Worm (Caenorhabditis elegans) whole organism, L3 larva: ENCODE data around the gene R08F11.7.
A peak's percentile ranks its signal among the peaks of the same experiment; 100 is the strongest.

Experiments
- R02D3.7 ChIP-seq: fragments of 150-350 bp; optimal IDR thresholded peaks from 2 replicates; lab custom pipeline; 2014; ENCODE audit warnings: missing biosample characterization, missing genetic modification characterization
- ZK546.5 ChIP-seq: sonication (generic microtip); optimal IDR thresholded peaks from 2 replicates; lab custom pipeline; 2017; ENCODE audit warnings: missing biosample characterization, missing genetic modification characterization
- aly-2 ChIP-seq: fragments of 150-350 bp; optimal IDR thresholded peaks from 2 replicates; lab custom pipeline; 2014; ENCODE audit warnings: missing biosample characterization, missing genetic modification characterization
- ama-1 ChIP-seq: fragments of 150-350 bp; optimal IDR thresholded peaks from 2 replicates; lab custom pipeline; 2018
- ceh-16 ChIP-seq: sonication (generic microtip); optimal IDR thresholded peaks from 2 replicates; lab custom pipeline; 2017; ENCODE audit warnings: missing biosample characterization, missing genetic modification characterization
- ceh-28 ChIP-seq: fragments of 150-350 bp; optimal IDR thresholded peaks from 2 replicates; lab custom pipeline; 2014; ENCODE audit warnings: missing biosample characterization, missing genetic modification reagents, missing genetic modification characterization
- ceh-82 ChIP-seq: fragments of 150-350 bp; optimal IDR thresholded peaks from 2 replicates; lab custom pipeline; 2014; ENCODE audit warnings: missing biosample characterization, missing genetic modification characterization
- ceh-9 ChIP-seq: sonication (generic microtip); optimal IDR thresholded peaks from 2 replicates; lab custom pipeline; 2018; ENCODE audit warnings: missing biosample characterization, missing genetic modification characterization
- daf-12 ChIP-seq: fragments of 150-350 bp; optimal IDR thresholded peaks from 2 replicates; lab custom pipeline; 2014; ENCODE audit warnings: missing biosample characterization, missing genetic modification reagents, missing genetic modification characterization
- egl-5 ChIP-seq: fragments of 150-350 bp; optimal IDR thresholded peaks from 2 replicates; lab custom pipeline; 2017; ENCODE audit warnings: missing biosample characterization, missing genetic modification reagents, missing genetic modification characterization, inconsistent platforms
- elt-1 ChIP-seq: fragments of 150-350 bp; optimal IDR thresholded peaks from 2 replicates; lab custom pipeline; 2014; ENCODE audit warnings: missing biosample characterization, missing genetic modification characterization
- elt-2 ChIP-seq: sonication (generic microtip); optimal IDR thresholded peaks from 2 replicates; lab custom pipeline; 2016; ENCODE audit warnings: missing genetic modification reagents, mild to moderate bottlenecking, missing genetic modification characterization, missing compliant biosample characterization
- elt-3 ChIP-seq, 3 experiments: fragments of 150-350 bp in 1 of 3; sonication (generic microtip) in 2 of 3; optimal IDR thresholded peaks; 2 replicates in 2 of 3; 4 replicates in 1 of 3; lab custom pipeline; 2014 to 2017; ENCODE audit warnings: missing biosample characterization in 3 of 3, missing genetic modification characterization in 3 of 3
- fos-1 ChIP-seq: fragments of 150-350 bp; optimal IDR thresholded peaks from 2 replicates; lab custom pipeline; 2014; ENCODE audit warnings: missing biosample characterization, missing genetic modification characterization
- hmg-11 ChIP-seq: sonication (generic microtip); optimal IDR thresholded peaks from 2 replicates; lab custom pipeline; 2016; ENCODE audit warnings: missing genetic modification characterization, missing compliant biosample characterization
- jun-1 ChIP-seq: fragments of 150-350 bp; optimal IDR thresholded peaks from 2 replicates; lab custom pipeline; 2014; ENCODE audit warnings: missing biosample characterization, missing genetic modification reagents, missing genetic modification characterization
- lin-39 ChIP-seq: fragments of 150-350 bp; optimal IDR thresholded peaks from 2 replicates; lab custom pipeline; 2018; ENCODE audit warnings: missing biosample characterization, missing genetic modification reagents, missing genetic modification characterization
- lsy-12 ChIP-seq: sonication (generic microtip); optimal IDR thresholded peaks from 2 replicates; lab custom pipeline; 2016; ENCODE audit warnings: mild to moderate bottlenecking, missing genetic modification characterization, missing compliant biosample characterization
- mdl-1 ChIP-seq: fragments of 150-350 bp; optimal IDR thresholded peaks from 2 replicates; lab custom pipeline; 2014; ENCODE audit warnings: missing biosample characterization, missing genetic modification characterization
- nfya-1 ChIP-seq: sonication (generic microtip); optimal IDR thresholded peaks from 2 replicates; lab custom pipeline; 2017; ENCODE audit warnings: missing genetic modification characterization, mild to moderate bottlenecking, missing compliant biosample characterization, antibody characterized with exemption, moderate library complexity; ENCODE audit not compliant: insufficient read depth
- nhr-12 ChIP-seq: fragments of 150-350 bp; optimal IDR thresholded peaks from 2 replicates; lab custom pipeline; 2014; ENCODE audit warnings: missing biosample characterization, missing genetic modification characterization
- nhr-23 ChIP-seq: fragments of 150-350 bp; optimal IDR thresholded peaks from 2 replicates; lab custom pipeline; 2014; ENCODE audit warnings: missing biosample characterization, missing genetic modification reagents, missing genetic modification characterization
- nhr-25 ChIP-seq: sonication (generic microtip); optimal IDR thresholded peaks from 2 replicates; lab custom pipeline; 2017; ENCODE audit warnings: missing biosample characterization, missing genetic modification characterization
- nhr-28 ChIP-seq: fragments of 150-350 bp; optimal IDR thresholded peaks from 2 replicates; lab custom pipeline; 2014; ENCODE audit warnings: missing biosample characterization, missing genetic modification characterization
- nhr-67 ChIP-seq: fragments of 150-350 bp; optimal IDR thresholded peaks from 2 replicates; lab custom pipeline; 2014; ENCODE audit warnings: missing biosample characterization, missing genetic modification characterization
- nhr-77 ChIP-seq: fragments of 150-350 bp; optimal IDR thresholded peaks from 2 replicates; lab custom pipeline; 2014; ENCODE audit warnings: missing biosample characterization, missing genetic modification characterization
- pha-4 ChIP-seq: fragments of 150-350 bp; optimal IDR thresholded peaks from 2 replicates; lab custom pipeline; 2014; ENCODE audit warnings: missing biosample characterization, missing genetic modification reagents, missing genetic modification characterization
- pqm-1 ChIP-seq: fragments of 150-350 bp; optimal IDR thresholded peaks from 2 replicates; lab custom pipeline; 2017; ENCODE audit warnings: missing biosample characterization, missing genetic modification characterization, inconsistent platforms
- sea-2 ChIP-seq: fragments of 150-350 bp; sonication (generic microtip); optimal IDR thresholded peaks from 4 replicates; lab custom pipeline; 2014; ENCODE audit warnings: missing biosample characterization, missing genetic modification reagents, missing genetic modification characterization
- skn-1 ChIP-seq: fragments of 150-350 bp; optimal IDR thresholded peaks from 2 replicates; lab custom pipeline; 2014; ENCODE audit warnings: missing biosample characterization, missing genetic modification characterization
- snpc-4 ChIP-seq: fragments of 150-350 bp; optimal IDR thresholded peaks from 2 replicates; lab custom pipeline; 2014; ENCODE audit warnings: missing biosample characterization, missing genetic modification characterization
- tbx-2 ChIP-seq: sonication (generic microtip); optimal IDR thresholded peaks from 2 replicates; lab custom pipeline; 2016; ENCODE audit warnings: mild to moderate bottlenecking, missing genetic modification characterization, missing compliant biosample characterization
- unc-39 ChIP-seq: sonication (generic microtip); optimal IDR thresholded peaks from 4 replicates; lab custom pipeline; 2017; ENCODE audit warnings: missing biosample characterization, missing genetic modification characterization
- unc-62 ChIP-seq: fragments of 150-350 bp; sonication (generic microtip); optimal IDR thresholded peaks from 4 replicates; lab custom pipeline; 2014; ENCODE audit warnings: missing biosample characterization, missing genetic modification reagents, missing genetic modification characterization
- zag-1 ChIP-seq: fragments of 150-350 bp; optimal IDR thresholded peaks from 2 replicates; lab custom pipeline; 2014; ENCODE audit warnings: missing biosample characterization, missing genetic modification characterization
- ztf-11 ChIP-seq: fragments of 150-350 bp; optimal IDR thresholded peaks from 2 replicates; lab custom pipeline; 2014; ENCODE audit warnings: missing biosample characterization, missing genetic modification characterization

R08F11.7 gene

ce11 chrV:3773618-3774017 is 16.3 kb upstream of the R08F11.7 start:
- TF ChIP-seq nhr-25 (tag; lab: Kevin White, UChicago) = no peak
- TF ChIP-seq ceh-16 = no peak
- TF ChIP-seq lin-39 (tag; lab: Kevin White, UChicago) = no peak
- TF ChIP-seq snpc-4 (tag; lab: Kevin White, UChicago) = no peak
- TF ChIP-seq nhr-12 (tag; lab: Kevin White, UChicago) = no peak

DNA sequence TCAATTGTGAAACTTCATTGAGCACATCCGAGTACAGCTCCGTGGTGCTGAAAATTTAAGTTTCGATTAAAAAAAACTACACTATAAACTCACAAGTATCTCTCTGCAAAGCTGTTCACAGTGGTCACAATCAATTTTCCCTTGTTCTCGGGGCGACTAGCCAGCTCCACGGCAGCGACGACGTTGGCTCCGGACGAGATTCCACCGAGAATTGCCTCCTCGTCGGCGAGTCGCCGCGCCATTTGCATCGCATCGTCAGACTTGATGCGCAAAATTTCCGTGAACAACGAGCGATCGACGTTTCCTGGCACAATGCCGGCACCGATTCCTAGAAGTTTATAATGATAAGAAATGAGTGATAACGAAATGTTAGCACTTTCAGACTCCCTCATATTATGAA is 15.2 kb upstream of the R08F11.7 start:
- TF ChIP-seq skn-1 (tag; lab: Kevin White, UChicago) (no peak), jun-1 (tag; lab: Kevin White, UChicago) (no peak), ceh-9 (no peak), nhr-12 (tag; lab: Kevin White, UChicago) (no peak), elt-2 (tag; lab: Kevin White, UChicago) (peak; percentile 19), fos-1 (tag; lab: Kevin White, UChicago) (no peak), ceh-16 (no peak), pqm-1 (tag; lab: Kevin White, UChicago) (peak; percentile 14), sea-2 (GFP tag; lab: Kevin White, UChicago) (no peak), nhr-28 (tag; lab: Kevin White, UChicago) (no peak), ZK546.5 (tag; lab: Kevin White, UChicago) (no peak), nhr-77 (no peak), ama-1 (lab: Kevin White, UChicago) (peak; percentile 78)

DNA sequence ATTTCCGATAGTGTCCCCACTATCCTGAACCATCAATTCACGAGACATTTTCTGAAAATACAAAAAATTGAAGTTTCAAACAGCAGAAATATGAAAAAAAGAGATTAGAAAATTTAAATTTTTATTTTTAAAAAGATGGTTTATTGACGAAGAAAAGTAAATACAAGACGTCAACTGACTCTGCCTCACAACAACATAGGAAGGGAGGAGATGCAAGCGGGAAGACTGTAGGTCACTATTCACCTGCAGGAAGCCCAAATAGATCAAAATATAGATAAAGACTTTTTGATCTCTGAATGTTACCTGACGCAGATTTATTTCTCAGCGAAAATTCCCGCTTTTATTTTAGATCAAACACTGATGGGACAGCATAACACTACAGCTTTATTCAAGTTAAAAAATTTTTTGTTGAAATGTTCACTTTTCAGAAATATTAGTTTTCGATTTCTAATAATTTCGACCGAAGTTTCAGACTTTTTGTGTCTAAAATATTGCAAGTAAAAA is 13.7 kb upstream of the R08F11.7 start, which contains the start of gene cysl-3:
TSS of gene cysl-3 (minus strand) at position 51 of the 504 bp plus-strand sequence.
- TF ChIP-seq nhr-67 (tag; lab: Kevin White, UChicago) (no peak), ceh-16 (no peak), lsy-12 (tag; lab: Kevin White, UChicago) (no peak), sea-2 (GFP tag; lab: Kevin White, UChicago) (no peak), tbx-2 (no peak), zag-1 (tag; lab: Kevin White, UChicago) (no peak), unc-39 (tag; lab: Kevin White, UChicago) (no peak), egl-5 (tag; lab: Kevin White, UChicago) (no peak), ztf-11 (tag; lab: Kevin White, UChicago) (no peak), pha-4 (tag; lab: Kevin White, UChicago) (no peak), R02D3.7 (tag; lab: Kevin White, UChicago) (no peak), nhr-23 (tag; lab: Kevin White, UChicago) (no peak), ceh-82 (tag; lab: Kevin White, UChicago) (no peak), elt-2 (tag; lab: Kevin White, UChicago) (no peak), jun-1 (tag; lab: Kevin White, UChicago) (no peak)

- TF ChIP-seq lsy-12 (tag; lab: Kevin White, UChicago) (no peak), hmg-11 (no peak), elt-3 (tag; optimal IDR thresholded peaks at IDR 0.05; lab: Kevin White, UChicago) (no peak), pqm-1 (tag; lab: Kevin White, UChicago) (peak; percentile 91), aly-2 (tag; lab: Kevin White, UChicago) (no peak), ceh-28 (tag; lab: Kevin White, UChicago) (no peak), ama-1 (lab: Kevin White, UChicago) (no peak), R02D3.7 (tag; lab: Kevin White, UChicago) (no peak), pha-4 (tag; lab: Kevin White, UChicago) (peak; percentile 71), tbx-2 (no peak), elt-1 (no peak), mdl-1 (tag; lab: Kevin White, UChicago) (no peak), jun-1 (tag; lab: Kevin White, UChicago) (no peak), ceh-9 (no peak), elt-2 (tag; lab: Kevin White, UChicago) (peak; percentile 62), unc-39 (tag; lab: Kevin White, UChicago) (no peak)
- TF ChIP-seq, all 47 proteins: peak for 3
Observed at ce11 chrV:3776946-3777345, 12.9 kb upstream of the R08F11.7 start.

DNA sequence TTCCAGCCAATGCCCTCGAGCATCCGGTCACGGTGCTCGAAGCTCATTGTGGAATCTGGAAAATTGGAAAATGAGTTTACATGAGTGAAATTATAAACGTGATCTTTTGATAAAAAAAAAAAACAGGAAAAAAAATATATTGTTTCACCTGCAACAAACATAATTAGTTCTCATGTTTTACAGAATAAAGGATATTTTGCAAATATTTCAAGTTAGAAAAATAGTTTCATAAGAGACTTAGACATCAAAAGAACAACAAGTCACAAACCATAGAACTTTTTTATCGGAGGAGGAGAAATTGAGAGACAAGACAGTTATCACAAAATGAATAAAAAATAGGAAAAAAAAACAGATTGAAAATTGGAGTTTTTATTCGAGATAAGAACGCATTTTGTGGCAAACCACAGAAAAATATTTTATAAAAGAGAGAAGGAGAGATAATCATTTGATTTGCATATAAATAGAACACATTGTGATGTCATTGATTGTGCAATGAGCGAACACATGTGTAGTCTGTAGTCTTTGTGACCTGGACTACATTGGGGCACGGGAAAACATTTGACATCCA is 5.6 kb upstream of the R08F11.7 start, which contains the start of gene R08F11.1:
TSS of gene R08F11.1 (minus strand) at position 51 of the 568 bp plus-strand sequence.
- TF ChIP-seq nhr-28 (tag; lab: Kevin White, UChicago) (no peak), daf-12 (tag; lab: Kevin White, UChicago) (no peak), unc-62 (no peak), pha-4 (tag; lab: Kevin White, UChicago) (peak; percentile 18), aly-2 (tag; lab: Kevin White, UChicago) (no peak), nfya-1 (no peak), ceh-16 (no peak), pqm-1 (tag; lab: Kevin White, UChicago) (peak; percentile 42), elt-2 (tag; lab: Kevin White, UChicago) (peak; percentile 92), tbx-2 (no peak), hmg-11 (no peak), ceh-82 (tag; lab: Kevin White, UChicago) (no peak)
